Worm (Caenorhabditis elegans): Measurements from ENCODE around the gene Y55B1BR.6.

DNA sequence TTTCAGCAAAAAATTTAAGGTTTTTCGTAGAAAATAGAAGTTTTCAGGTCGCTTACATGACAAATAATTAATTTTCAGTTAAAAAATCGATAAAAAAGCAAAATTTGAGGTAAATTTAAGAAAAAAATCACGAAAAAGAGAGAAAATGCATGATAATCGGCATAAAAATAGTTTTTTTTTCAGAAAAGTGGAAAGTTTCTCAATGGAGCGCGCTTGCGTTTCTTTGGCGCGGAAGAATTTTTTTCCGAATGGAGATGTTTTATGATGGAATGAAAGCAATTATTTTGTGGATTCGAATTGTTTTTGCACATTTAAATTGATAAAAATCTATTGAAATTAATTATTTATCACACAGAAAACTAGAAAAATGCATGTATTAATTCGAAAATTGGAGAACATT is 39.7 kb downstream of the Y55B1BR.6 start:
- TF ChIP-seq nhr-76 (tag; optimal IDR thresholded peaks at IDR 0.05) = no peak
- no peak for TF ChIP-seq daf-19 (GFP tag; conservative IDR thresholded peaks at IDR 0.05)
- TF ChIP-seq lsy-2 (tag; optimal IDR thresholded peaks at IDR 0.05) = no peak
- TF ChIP-seq zfp-3 (GFP tag; conservative IDR thresholded peaks at IDR 0.05) = no peak
- TF ChIP-seq ceh-44 (GFP tag; IDR thresholded peaks at IDR 0.05) = no peak
- no peak for TF ChIP-seq nhr-11 (tag; optimal IDR thresholded peaks at IDR 0.05)
- TF ChIP-seq mdt-29 (GFP tag; IDR thresholded peaks at IDR 0.05) = no peak
- no peak for TF ChIP-seq daf-16 (GFP tag; optimal IDR thresholded peaks at IDR 0.05)
- no peak for TF ChIP-seq daf-16 (tag; optimal IDR thresholded peaks at IDR 0.05)

Data from whole organism, L4 larva.